Worm (Caenorhabditis elegans) whole organism, young adult: Measurements from ENCODE around the gene Y39G8B.10.

Experiments
- B0261.1 ChIP-seq: sonication (generic microtip); optimal IDR thresholded peaks from 2 replicates; lab custom pipeline; 2016; ENCODE audit warnings: mild to moderate bottlenecking, missing genetic modification characterization, moderate library complexity, missing compliant biosample characterization
- C17E4.6 ChIP-seq: fragments of 200-800 bp; sonication (Bioruptor generic); IDR thresholded peaks from 2 replicates; pipeline ENCODE4 v1.3.6; 2022; ENCODE audit warnings: missing genetic modification reagents, missing genetic modification characterization, missing compliant biosample characterization
- F23B12.7 ChIP-seq: sonication (generic microtip); optimal IDR thresholded peaks from 2 replicates; lab custom pipeline; 2017; ENCODE audit warnings: missing genetic modification characterization, mild to moderate bottlenecking, missing compliant biosample characterization, antibody characterized with exemption, moderate library complexity; ENCODE audit not compliant: insufficient read depth
- F33H1.4 ChIP-seq: fragments of 200-800 bp; sonication (Bioruptor generic); IDR thresholded peaks from 2 replicates; pipeline ENCODE4 v1.3.6; 2022; ENCODE audit warnings: missing genetic modification reagents, missing genetic modification characterization, missing compliant biosample characterization
- F39B2.1 ChIP-seq: fragments of 200-800 bp; sonication (Bioruptor generic); IDR thresholded peaks from 2 replicates; pipeline ENCODE4 v1.3.6; 2022; ENCODE audit warnings: missing genetic modification reagents, missing genetic modification characterization, missing compliant biosample characterization
- F49E8.2 ChIP-seq: sonication (generic microtip); optimal IDR thresholded peaks from 3 replicates; lab custom pipeline; 2017; ENCODE audit warnings: missing genetic modification characterization, mild to moderate bottlenecking, missing compliant biosample characterization, antibody characterized with exemption, moderate library complexity; ENCODE audit not compliant: insufficient read depth
- F57C9.4 ChIP-seq: sonication (generic microtip); optimal IDR thresholded peaks from 2 replicates; lab custom pipeline; 2017; ENCODE audit warnings: mild to moderate bottlenecking, missing genetic modification characterization, missing compliant biosample characterization
- K12H6.12 ChIP-seq: fragments of 200-800 bp; sonication (Bioruptor generic); optimal IDR thresholded peaks from 2 replicates; lab custom pipeline; 2018; ENCODE audit warnings: mild to moderate bottlenecking, missing genetic modification characterization, missing compliant biosample characterization
- Y53G8AR.9 ChIP-seq: fragments of 200-800 bp; sonication (Bioruptor generic); conservative IDR thresholded peaks from 2 replicates; pipeline ENCODE4 v1.3.6; 2022; ENCODE audit warnings: missing genetic modification reagents, missing genetic modification characterization, missing compliant biosample characterization
- Y56A3A.18 ChIP-seq: fragments of 200-800 bp; sonication (Bioruptor generic); IDR thresholded peaks from 2 replicates; pipeline ENCODE4 v1.3.6; 2022; ENCODE audit warnings: missing genetic modification reagents, missing genetic modification characterization, missing compliant biosample characterization
- Y67H2A.10 ChIP-seq: fragments of 200-800 bp; sonication (Bioruptor generic); conservative IDR thresholded peaks from 2 replicates; pipeline ENCODE4 v1.3.6; 2022; ENCODE audit warnings: missing genetic modification reagents, missing genetic modification characterization, missing compliant biosample characterization
- Y79H2A.3 ChIP-seq: fragments of 200-800 bp; sonication (Bioruptor generic); conservative IDR thresholded peaks from 2 replicates; pipeline ENCODE4 v1.3.6; 2022; ENCODE audit warnings: missing genetic modification reagents, missing genetic modification characterization, missing compliant biosample characterization
- aptf-2 ChIP-seq: fragments of 200-800 bp; sonication (Bioruptor generic); conservative IDR thresholded peaks from 2 replicates; pipeline ENCODE4 v1.3.6; 2022; ENCODE audit warnings: missing genetic modification reagents, missing genetic modification characterization, missing compliant biosample characterization
- atf-7 ChIP-seq: sonication (generic microtip); optimal IDR thresholded peaks from 2 replicates; lab custom pipeline; 2017; ENCODE audit warnings: mild to moderate bottlenecking, missing genetic modification characterization, missing compliant biosample characterization
- athp-1 ChIP-seq: sonication (generic microtip); optimal IDR thresholded peaks from 2 replicates; lab custom pipeline; 2017; ENCODE audit warnings: mild to moderate bottlenecking, missing genetic modification characterization, missing compliant biosample characterization
- attf-5 ChIP-seq: fragments of 200-800 bp; sonication (Bioruptor generic); optimal IDR thresholded peaks from 2 replicates; lab custom pipeline; 2018; ENCODE audit warnings: mild to moderate bottlenecking, missing genetic modification characterization, missing compliant biosample characterization
- attf-6 ChIP-seq: fragments of 200-800 bp; sonication (Bioruptor generic); IDR thresholded peaks from 2 replicates; pipeline ENCODE4 v1.3.6; 2022; ENCODE audit warnings: missing genetic modification reagents, missing genetic modification characterization, missing compliant biosample characterization
- ccch-3 ChIP-seq: fragments of 200-800 bp; sonication (Bioruptor generic); optimal IDR thresholded peaks from 2 replicates; lab custom pipeline; 2018; ENCODE audit warnings: mild to moderate bottlenecking, missing genetic modification characterization, missing compliant biosample characterization
- cebp-1 ChIP-seq, 2 experiments: fragments of 200-800 bp in 1 of 2; sonication (Bioruptor generic) in 1 of 2; sonication (generic microtip) in 1 of 2; IDR thresholded peaks in 1 of 2; optimal IDR thresholded peaks in 1 of 2; 2 replicates each; pipeline versions ENCODE4 v1.3.6 to Lab custom; 2017 to 2022; ENCODE audit warnings: missing compliant biosample characterization in 2 of 2, missing genetic modification characterization in 2 of 2, mild to moderate bottlenecking in 1 of 2, missing genetic modification reagents in 1 of 2, moderate library complexity in 1 of 2
- cebp-2 ChIP-seq: fragments of 200-800 bp; sonication (Bioruptor generic); IDR thresholded peaks from 2 replicates; pipeline ENCODE4 v1.3.6; 2022; ENCODE audit warnings: missing genetic modification characterization, missing compliant biosample characterization
- ceh-58 ChIP-seq: fragments of 200-800 bp; sonication (Bioruptor generic); IDR thresholded peaks from 2 replicates; pipeline ENCODE4 v1.3.6; 2022; ENCODE audit warnings: missing genetic modification characterization, missing compliant biosample characterization
- chd-7 ChIP-seq: sonication (generic microtip); optimal IDR thresholded peaks from 2 replicates; lab custom pipeline; 2016; ENCODE audit warnings: mild to moderate bottlenecking, missing genetic modification characterization, moderate library complexity, missing compliant biosample characterization
- efl-1 ChIP-seq: fragments of 150-350 bp; optimal IDR thresholded peaks from 2 replicates; lab custom pipeline; 2014; ENCODE audit warnings: missing biosample characterization, missing genetic modification reagents, missing genetic modification characterization
- egl-18 ChIP-seq: fragments of 200-800 bp; sonication (Bioruptor generic); IDR thresholded peaks from 2 replicates; pipeline ENCODE4 v1.3.6; 2022; ENCODE audit warnings: missing genetic modification reagents, missing genetic modification characterization, missing compliant biosample characterization
- fkh-3 ChIP-seq: sonication (generic microtip); optimal IDR thresholded peaks from 2 replicates; lab custom pipeline; 2016; ENCODE audit warnings: mild to moderate bottlenecking, missing genetic modification characterization, missing compliant biosample characterization
- lag-1 ChIP-seq: fragments of 200-800 bp; sonication (Bioruptor generic); IDR thresholded peaks from 2 replicates; pipeline ENCODE4 v1.3.6; 2022; ENCODE audit warnings: missing genetic modification reagents, missing genetic modification characterization, missing compliant biosample characterization
- let-526 ChIP-seq: fragments of 200-800 bp; sonication (Bioruptor generic); IDR thresholded peaks from 2 replicates; pipeline ENCODE4 v1.3.6; 2022; ENCODE audit warnings: missing genetic modification reagents, missing genetic modification characterization, missing compliant biosample characterization
- let-607 ChIP-seq, 2 experiments: fragments of 200-800 bp in 1 of 2; sonication (Bioruptor generic) in 1 of 2; sonication (generic microtip) in 1 of 2; optimal IDR thresholded peaks; 2 replicates each; lab custom pipeline; 2016 to 2018; ENCODE audit warnings: mild to moderate bottlenecking in 2 of 2, missing compliant biosample characterization in 2 of 2, missing genetic modification characterization in 2 of 2, moderate library complexity in 2 of 2, missing genotype in 1 of 2
- lir-1 ChIP-seq: fragments of 200-800 bp; sonication (Bioruptor generic); conservative IDR thresholded peaks from 2 replicates; pipeline ENCODE4 v1.3.6; 2022; ENCODE audit warnings: missing genetic modification reagents, missing genetic modification characterization, missing compliant biosample characterization
- madf-8 ChIP-seq: fragments of 200-800 bp; sonication (Bioruptor generic); conservative IDR thresholded peaks from 2 replicates; pipeline ENCODE4 v1.3.6; 2022; ENCODE audit warnings: missing genetic modification reagents, missing genetic modification characterization, missing compliant biosample characterization
- nfyb-1 ChIP-seq: fragments of 200-800 bp; sonication (Bioruptor generic); IDR thresholded peaks from 2 replicates; pipeline ENCODE4 v1.3.6; 2022; ENCODE audit warnings: missing genetic modification reagents, missing genetic modification characterization, missing compliant biosample characterization
- nhr-90 ChIP-seq: sonication (generic microtip); optimal IDR thresholded peaks from 2 replicates; lab custom pipeline; 2016; ENCODE audit warnings: missing genotype, mild to moderate bottlenecking, missing genetic modification characterization, missing compliant biosample characterization
- pbrm-1 ChIP-seq: fragments of 200-800 bp; sonication (Bioruptor generic); IDR thresholded peaks from 2 replicates; pipeline ENCODE4 v1.3.6; 2022; ENCODE audit warnings: missing genetic modification reagents, missing genetic modification characterization, missing compliant biosample characterization
- rec-8 ChIP-seq, 2 experiments: sonication (generic microtip); optimal IDR thresholded peaks; 2 replicates each; lab custom pipeline; 2016; ENCODE audit warnings: mild to moderate bottlenecking in 2 of 2, missing genetic modification characterization in 2 of 2, missing genetic modification reagents in 2 of 2, missing genotype in 2 of 2, missing biosample characterization in 1 of 2, missing compliant biosample characterization in 1 of 2, moderate library complexity in 1 of 2
- sdz-38 ChIP-seq: sonication (generic microtip); optimal IDR thresholded peaks from 2 replicates; lab custom pipeline; 2016; ENCODE audit warnings: missing genotype, missing genetic modification characterization, missing compliant biosample characterization
- sea-2 ChIP-seq: fragments of 200-800 bp; sonication (Bioruptor generic); IDR thresholded peaks from 2 replicates; pipeline ENCODE4 v1.3.6; 2022; ENCODE audit warnings: missing genetic modification characterization, missing compliant biosample characterization
- snpc-1.1 ChIP-seq: sonication (generic microtip); optimal IDR thresholded peaks from 2 replicates; lab custom pipeline; 2017; ENCODE audit warnings: missing genetic modification characterization, mild to moderate bottlenecking, missing compliant biosample characterization, antibody characterized with exemption, moderate library complexity, missing genotype, missing genetic modification reagents; ENCODE audit not compliant: insufficient read depth
- snpc-3.4 ChIP-seq: sonication (generic microtip); optimal IDR thresholded peaks from 2 replicates; lab custom pipeline; 2017; ENCODE audit warnings: missing genetic modification characterization, mild to moderate bottlenecking, missing compliant biosample characterization, antibody characterized with exemption, moderate library complexity, missing genotype, missing genetic modification reagents
- snpc-4 ChIP-seq, 5 experiments: fragments of 150-350 bp in 1 of 5; sonication (generic microtip) in 4 of 5; optimal IDR thresholded peaks; 2 replicates each; lab custom pipeline; 2014 to 2018; ENCODE audit warnings: missing genetic modification characterization in 5 of 5, missing biosample characterization in 3 of 5, antibody characterized with exemption in 2 of 5, mild to moderate bottlenecking in 2 of 5, missing compliant biosample characterization in 2 of 5, missing genotype in 2 of 5, moderate library complexity in 2 of 5, missing genetic modification reagents in 1 of 5
- sptf-2 ChIP-seq: fragments of 200-800 bp; sonication (Bioruptor generic); optimal IDR thresholded peaks from 2 replicates; lab custom pipeline; 2018; ENCODE audit warnings: mild to moderate bottlenecking, missing genetic modification characterization, missing compliant biosample characterization
- tbp1 ChIP-seq: fragments of 200-800 bp; sonication (Bioruptor generic); optimal IDR thresholded peaks from 2 replicates; lab custom pipeline; 2018; ENCODE audit warnings: mild to moderate bottlenecking, missing genetic modification characterization, missing compliant biosample characterization
- unc-62 ChIP-seq: fragments of 150-350 bp; optimal IDR thresholded peaks from 2 replicates; lab custom pipeline; 2014; ENCODE audit warnings: missing biosample characterization, missing genetic modification reagents, missing genetic modification characterization
- xnd-1 ChIP-seq: sonication (generic microtip); optimal IDR thresholded peaks from 2 replicates; lab custom pipeline; 2016; ENCODE audit warnings: missing genotype, missing genetic modification reagents, missing genetic modification characterization, missing compliant biosample characterization
- zfh-2 ChIP-seq: fragments of 200-800 bp; sonication (Bioruptor generic); conservative IDR thresholded peaks from 2 replicates; pipeline ENCODE4 v1.3.6; 2022; ENCODE audit warnings: missing genetic modification reagents, missing genetic modification characterization, missing compliant biosample characterization
- ztf-28 ChIP-seq: fragments of 200-800 bp; sonication (Bioruptor generic); IDR thresholded peaks from 2 replicates; pipeline ENCODE4 v1.3.6; 2022; ENCODE audit warnings: missing genetic modification reagents, missing genetic modification characterization, missing compliant biosample characterization
- ztf-3 ChIP-seq: fragments of 200-800 bp; sonication (Bioruptor generic); optimal IDR thresholded peaks from 2 replicates; lab custom pipeline; 2018; ENCODE audit warnings: mild to moderate bottlenecking, missing genetic modification characterization, missing compliant biosample characterization

Y39G8B.10 gene

DNA sequence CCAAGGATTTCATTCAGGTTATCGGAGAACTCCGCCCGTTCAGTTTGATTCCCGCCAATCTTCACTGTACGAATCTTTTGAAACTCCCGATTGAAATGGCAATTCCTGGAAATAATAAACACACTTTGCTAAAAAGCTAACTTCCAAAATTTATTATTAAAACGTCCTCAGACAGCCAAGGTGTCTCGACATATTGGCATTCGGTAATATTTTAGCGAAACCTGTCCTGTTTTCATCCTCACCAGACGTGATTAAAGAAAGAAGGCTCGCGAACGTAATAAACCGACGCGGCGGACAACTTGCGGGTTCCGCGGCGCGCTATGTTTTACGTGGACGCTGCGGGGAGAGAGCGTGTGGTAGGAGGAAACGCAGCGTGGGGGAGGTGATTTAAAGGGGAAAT lies 35.3 kb upstream of the Y39G8B.10 start (continued):
- TF ChIP-seq unc-62 (GFP tag; lab: Kevin White, UChicago): no peak
- TF ChIP-seq madf-8 (GFP tag; lab: Robert Waterston, UW): peak; percentile 63
- peak; percentile 74; the same call in 1 of the 2 replicates for TF ChIP-seq C17E4.6 (GFP tag; lab: Robert Waterston, UW)
- TF ChIP-seq F49E8.2 (tag; lab: Kevin White, UChicago): peak; percentile 88
- TF ChIP-seq attf-5 (GFP tag; lab: Kevin White, UChicago): peak; percentile 12
- TF ChIP-seq sptf-2 (GFP tag; lab: Kevin White, UChicago): peak; percentile 46
- TF ChIP-seq tbp1 (GFP tag; lab: Kevin White, UChicago): peak; percentile 83
- no peak for TF ChIP-seq cebp-2 (GFP tag; lab: Robert Waterston, UW)
- peak; percentile 44 for TF ChIP-seq efl-1
- TF ChIP-seq zfh-2 (GFP tag; lab: Robert Waterston, UW): peak; percentile 91
- TF ChIP-seq F33H1.4 (GFP tag; lab: Robert Waterston, UW): peak; percentile 71
- no peak for TF ChIP-seq ceh-58 (GFP tag; lab: Robert Waterston, UW)
- no peak for TF ChIP-seq ccch-3 (GFP tag; lab: Kevin White, UChicago)
- TF ChIP-seq chd-7 (tag; lab: Kevin White, UChicago): peak; percentile 75
- TF ChIP-seq F39B2.1 (GFP tag; lab: Robert Waterston, UW): no peak
- TF ChIP-seq F23B12.7 (tag; lab: Kevin White, UChicago): peak; percentile 81
- TF ChIP-seq atf-7: peak; percentile 78
- TF ChIP-seq sea-2 (GFP tag; lab: Robert Waterston, UW): no peak
- TF ChIP-seq F57C9.4: peak; percentile 32
- TF ChIP-seq attf-6 (GFP tag; lab: Robert Waterston, UW): peak; percentile 96
- peak; percentile 29 to 58 for TF ChIP-seq let-607 (tag; optimal IDR thresholded peaks at IDR 0.05; lab: Kevin White, UChicago)
- peak; percentile 99 for TF ChIP-seq snpc-4 (GFP tag; optimal IDR thresholded peaks at IDR 0.05; lab: Kevin White, UChicago)
- TF ChIP-seq snpc-4 (tag; optimal IDR thresholded peaks at IDR 0.05; lab: Kevin White, UChicago): peak; percentile 99 to 100 (median 100)
- TF ChIP-seq K12H6.12 (tag; lab: Kevin White, UChicago): peak; percentile 31
- peak; percentile 43 for TF ChIP-seq ztf-3 (GFP tag; lab: Kevin White, UChicago)
- no peak for TF ChIP-seq lag-1 (GFP tag; lab: Robert Waterston, UW)
- TF ChIP-seq nhr-90: no peak
- TF ChIP-seq pbrm-1 (GFP tag; lab: Robert Waterston, UW): peak; percentile 97
- TF ChIP-seq snpc-1.1 (tag; lab: Kevin White, UChicago): peak; percentile 99
- no peak for TF ChIP-seq egl-18
- no peak for TF ChIP-seq let-526 (GFP tag; lab: Robert Waterston, UW)
- TF ChIP-seq xnd-1 (tag; lab: Kevin White, UChicago): peak; percentile 69
- peak; percentile 93 for TF ChIP-seq Y56A3A.18 (GFP tag; lab: Robert Waterston, UW)
- TF ChIP-seq Y67H2A.10: no peak
- TF ChIP-seq sdz-38 (tag; lab: Kevin White, UChicago): no peak
- peak; percentile 98 for TF ChIP-seq snpc-3.4 (tag; lab: Kevin White, UChicago)
- peak; percentile 62; the same call in 1 of the 2 replicates for TF ChIP-seq Y79H2A.3 (GFP tag; lab: Robert Waterston, UW)
- TF ChIP-seq rec-8 (tag; optimal IDR thresholded peaks at IDR 0.05; lab: Kevin White, UChicago): peak; percentile 6 to 28
- TF ChIP-seq nfyb-1: peak; percentile 93
- TF ChIP-seq cebp-1 (GFP tag; IDR thresholded peaks at IDR 0.05; lab: Robert Waterston, UW): no peak
- peak; percentile 73 for TF ChIP-seq cebp-1 (tag; optimal IDR thresholded peaks at IDR 0.05; lab: Kevin White, UChicago)
- TF ChIP-seq Y53G8AR.9 (GFP tag; lab: Robert Waterston, UW): peak; percentile 62
- TF ChIP-seq aptf-2 (GFP tag; lab: Robert Waterston, UW): no peak
- peak; percentile 64 for TF ChIP-seq athp-1 (tag; lab: Kevin White, UChicago)
- TF ChIP-seq fkh-3 (tag; lab: Kevin White, UChicago): peak; percentile 28
- TF ChIP-seq lir-1: no peak
- peak; percentile 36 for TF ChIP-seq B0261.1 (tag; lab: Kevin White, UChicago)
- no peak for TF ChIP-seq ztf-28 (GFP tag; lab: Robert Waterston, UW)
